Fruit fly (Drosophila melanogaster) whole organism, adult: ENCODE results near the gene alt.

Source experiments
- CG5204 ChIP-seq: fragments of 200-800 bp; sonication (Bioruptor generic); optimal IDR thresholded peaks from 2 replicates; lab custom pipeline; 2016; ENCODE audit warnings: missing biosample characterization, missing genetic modification characterization
- Crg-1 ChIP-seq: fragments of 200-800 bp; sonication (Bioruptor generic); optimal IDR thresholded peaks from 2 replicates; lab custom pipeline; 2016; ENCODE audit warnings: missing biosample characterization, missing genetic modification characterization
- ovo ChIP-seq: fragments of 200-800 bp; sonication (Bioruptor generic); optimal IDR thresholded peaks from 2 replicates; lab custom pipeline; 2016; ENCODE audit warnings: missing biosample characterization, missing genetic modification characterization

- TF ChIP-seq ovo (GFP tag; lab: Kevin White, UChicago) (no peak), CG5204 (no peak), Crg-1 (GFP tag; lab: Kevin White, UChicago) (no peak)
These were observed 25.5 kb upstream of the alt start for dm6 chr3R:17707799-17708198.
